Worm (Caenorhabditis elegans) whole organism, L4 larva: ENCODE results near the gene F11F1.1.

Experiments used
- attf-4 ChIP-seq: sonication (generic microtip); optimal IDR thresholded peaks from 3 replicates; lab custom pipeline; 2017; ENCODE audit warnings: missing biosample characterization, missing genetic modification characterization
- tra-1 ChIP-seq: fragments of 200-800 bp; sonication (Bioruptor generic); IDR thresholded peaks from 2 replicates; pipeline ENCODE4 v1.3.6; 2022; ENCODE audit warnings: missing genetic modification reagents, missing genetic modification characterization, missing compliant biosample characterization
- unc-62 ChIP-seq, 3 experiments: fragments of 150-350 bp in 1 of 3; sonication (generic microtip); optimal IDR thresholded peaks in 2 of 3; peaks in 1 of 3; 1 replicate in 1 of 3; 2 replicates in 2 of 3; lab custom pipeline; 2014 to 2017; ENCODE audit warnings: missing biosample characterization in 3 of 3, missing genetic modification characterization in 3 of 3, missing genetic modification reagents in 3 of 3, missing genotype in 1 of 3

ce11 chrIII:13377249-13377648, 18.1 kb upstream of the F11F1.1 start:
- TF ChIP-seq tra-1 (GFP tag; lab: Robert Waterston, UW) (peak; percentile 64; the same call in 1 of the 2 replicates), unc-62 (GFP tag; optimal IDR thresholded peaks at IDR 0.05 in 1 of 2; lab: Kevin White, UChicago) (no peak), unc-62 (tag; optimal IDR thresholded peaks at IDR 0.05; lab: Kevin White, UChicago) (no peak), attf-4 (no peak)
